Worm (Caenorhabditis elegans) whole organism, early embryonic: Measurements from ENCODE around the gene str-85.

Experiments used
- B0310.2 ChIP-seq: sonication (generic microtip); optimal IDR thresholded peaks from 2 replicates; lab custom pipeline; 2016; ENCODE audit warnings: mild to moderate bottlenecking, missing genetic modification characterization, missing compliant biosample characterization
- F13C5.2 ChIP-seq: sonication (generic microtip); optimal IDR thresholded peaks from 2 replicates; lab custom pipeline; 2017; ENCODE audit warnings: mild to moderate bottlenecking, missing genetic modification characterization, inconsistent platforms, missing compliant biosample characterization
- aly-1 ChIP-seq: sonication (generic microtip); optimal IDR thresholded peaks from 2 replicates; lab custom pipeline; 2016; ENCODE audit warnings: missing genetic modification characterization, missing compliant biosample characterization
- ama-1 ChIP-seq: fragments of 150-350 bp; optimal IDR thresholded peaks from 2 replicates; lab custom pipeline; 2014
- ceh-13 ChIP-seq: fragments of 200-800 bp; sonication (Bioruptor generic); optimal IDR thresholded peaks from 2 replicates; lab custom pipeline; 2018; ENCODE audit warnings: mild to moderate bottlenecking, missing genetic modification characterization, missing compliant biosample characterization
- ceh-36 ChIP-seq: sonication (generic microtip); optimal IDR thresholded peaks from 2 replicates; lab custom pipeline; 2016; ENCODE audit warnings: missing genetic modification characterization, inconsistent platforms, missing compliant biosample characterization
- ets-7 ChIP-seq: sonication (generic microtip); optimal IDR thresholded peaks from 2 replicates; lab custom pipeline; 2016; ENCODE audit warnings: missing genotype, missing genetic modification characterization, missing compliant biosample characterization
- flt-1 ChIP-seq: fragments of 200-800 bp; sonication (Bioruptor generic); IDR thresholded peaks from 2 replicates; pipeline ENCODE4 v1.3.6; 2022; ENCODE audit warnings: missing genetic modification characterization, missing compliant biosample characterization
- hmbx-1 ChIP-seq: sonication (generic microtip); optimal IDR thresholded peaks from 2 replicates; lab custom pipeline; 2016; ENCODE audit warnings: mild to moderate bottlenecking, missing genetic modification characterization, missing compliant biosample characterization
- hmg-4 ChIP-seq: fragments of 200-800 bp; sonication (Bioruptor generic); optimal IDR thresholded peaks from 2 replicates; lab custom pipeline; 2018; ENCODE audit warnings: mild to moderate bottlenecking, missing genetic modification characterization, missing compliant biosample characterization
- hnd-1 ChIP-seq: sonication (generic microtip); optimal IDR thresholded peaks from 2 replicates; lab custom pipeline; 2016; ENCODE audit warnings: missing genetic modification characterization, missing compliant biosample characterization
- pes-1 ChIP-seq: fragments of 200-800 bp; sonication (Bioruptor generic); IDR thresholded peaks from 2 replicates; pipeline ENCODE4 v1.3.6; 2022; ENCODE audit warnings: missing genetic modification reagents, missing genetic modification characterization, missing compliant biosample characterization
- scrt-1 ChIP-seq: fragments of 200-800 bp; sonication (Bioruptor generic); IDR thresholded peaks from 2 replicates; pipeline ENCODE4 v1.3.6; 2022; ENCODE audit warnings: missing genetic modification characterization, missing compliant biosample characterization
- sea-1 ChIP-seq: fragments of 200-800 bp; sonication (Bioruptor generic); conservative IDR thresholded peaks from 2 replicates; pipeline ENCODE4 v1.3.6; 2022; ENCODE audit warnings: missing genetic modification characterization, missing compliant biosample characterization
- tbx-11 ChIP-seq: fragments of 200-800 bp; sonication (Bioruptor generic); IDR thresholded peaks from 2 replicates; pipeline ENCODE4 v1.3.6; 2022; ENCODE audit warnings: missing genetic modification characterization, missing compliant biosample characterization
- tbx-37 ChIP-seq: fragments of 200-800 bp; sonication (Bioruptor generic); conservative IDR thresholded peaks from 2 replicates; pipeline ENCODE4 v1.3.6; 2022; ENCODE audit warnings: missing genetic modification reagents, missing genetic modification characterization, missing compliant biosample characterization
- tra-4 ChIP-seq: sonication (generic microtip); optimal IDR thresholded peaks from 2 replicates; lab custom pipeline; 2017; ENCODE audit warnings: missing genetic modification characterization, missing compliant biosample characterization

str-85 gene

ce11 chrV:8991679-8992078 lies 6.0 kb upstream of the str-85 start, which contains the start of gene F59E11.6:
TSS of gene F59E11.6 (plus strand) at chrV:8991789.
- TF ChIP-seq ets-7 (tag; lab: Kevin White, UChicago), result no peak
- TF ChIP-seq tra-4 (tag; lab: Kevin White, UChicago), result no peak
- no peak for TF ChIP-seq sea-1
- no peak for TF ChIP-seq hmbx-1
- TF ChIP-seq ama-1 (lab: Kevin White, UChicago), result no peak
- no peak for TF ChIP-seq aly-1 (tag; lab: Kevin White, UChicago)
- TF ChIP-seq ceh-36 (tag; lab: Kevin White, UChicago), result no peak
- no peak for TF ChIP-seq hmg-4 (GFP tag; lab: Kevin White, UChicago)
- TF ChIP-seq flt-1 (GFP tag; lab: Robert Waterston, UW), result no peak
- TF ChIP-seq ceh-13, result no peak
- no peak for TF ChIP-seq pes-1 (GFP tag; lab: Robert Waterston, UW)
- TF ChIP-seq B0310.2 (tag; lab: Kevin White, UChicago), result no peak

DNA sequence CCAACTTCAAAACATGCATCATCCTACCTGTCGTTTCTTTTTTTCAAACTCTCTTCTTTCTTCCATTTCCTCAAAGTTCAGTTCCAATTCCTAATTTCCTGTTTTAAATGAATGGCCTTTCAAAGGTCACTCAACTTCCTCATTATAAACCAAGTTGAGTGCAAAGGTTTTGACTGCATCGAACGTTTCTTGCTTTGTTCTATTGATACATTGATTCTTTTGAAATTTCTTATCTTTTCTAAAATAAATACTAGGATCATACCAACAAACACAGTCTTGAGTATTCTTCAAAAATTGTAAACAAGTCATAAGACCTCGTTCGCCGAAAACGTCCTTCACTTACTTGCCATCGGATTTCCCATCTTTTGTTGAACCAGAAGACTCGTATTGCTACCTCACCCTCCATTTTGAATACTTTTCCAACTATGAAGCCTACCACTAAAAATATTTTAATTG lies 4.6 kb upstream of the str-85 start, which contains the start of gene F59E11.7:
TSS of gene F59E11.7 (plus strand) at position 51 of the 456 bp plus-strand sequence.
- TF ChIP-seq pes-1 (GFP tag; lab: Robert Waterston, UW) (no peak), hnd-1 (no peak), scrt-1 (GFP tag; lab: Robert Waterston, UW) (no peak), tra-4 (tag; lab: Kevin White, UChicago) (no peak), ets-7 (tag; lab: Kevin White, UChicago) (no peak), ceh-36 (tag; lab: Kevin White, UChicago) (no peak), B0310.2 (tag; lab: Kevin White, UChicago) (no peak), ceh-13 (no peak), flt-1 (GFP tag; lab: Robert Waterston, UW) (no peak), ama-1 (lab: Kevin White, UChicago) (no peak), F13C5.2 (no peak)

DNA sequence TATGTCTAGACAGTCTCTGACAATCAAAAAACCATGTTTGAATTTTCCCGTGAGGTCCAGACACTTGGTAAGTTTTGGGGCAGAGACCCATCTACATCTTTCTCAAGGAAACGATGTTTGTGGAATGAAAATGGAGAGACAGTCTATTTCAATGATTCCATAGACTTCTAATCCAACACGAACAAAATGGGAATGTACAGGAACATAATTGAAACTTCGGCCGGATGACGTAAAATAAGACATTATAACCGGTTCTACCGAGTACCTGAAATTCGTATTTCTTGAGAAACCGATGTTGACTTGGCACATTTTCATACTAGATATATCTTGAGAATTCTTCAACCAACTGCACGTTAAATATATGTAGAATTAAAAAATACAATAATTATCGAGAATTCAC lies 2.5 kb upstream of the str-85 start, which contains the start of gene str-87:
TSS of gene str-87 (minus strand) at position 101 of the 400 bp plus-strand sequence.
- TF ChIP-seq hmbx-1 (no peak), ceh-13 (no peak), F13C5.2 (no peak), hnd-1 (no peak), scrt-1 (GFP tag; lab: Robert Waterston, UW) (no peak), hmg-4 (GFP tag; lab: Kevin White, UChicago) (no peak), B0310.2 (tag; lab: Kevin White, UChicago) (no peak), aly-1 (tag; lab: Kevin White, UChicago) (no peak), pes-1 (GFP tag; lab: Robert Waterston, UW) (no peak)

DNA sequence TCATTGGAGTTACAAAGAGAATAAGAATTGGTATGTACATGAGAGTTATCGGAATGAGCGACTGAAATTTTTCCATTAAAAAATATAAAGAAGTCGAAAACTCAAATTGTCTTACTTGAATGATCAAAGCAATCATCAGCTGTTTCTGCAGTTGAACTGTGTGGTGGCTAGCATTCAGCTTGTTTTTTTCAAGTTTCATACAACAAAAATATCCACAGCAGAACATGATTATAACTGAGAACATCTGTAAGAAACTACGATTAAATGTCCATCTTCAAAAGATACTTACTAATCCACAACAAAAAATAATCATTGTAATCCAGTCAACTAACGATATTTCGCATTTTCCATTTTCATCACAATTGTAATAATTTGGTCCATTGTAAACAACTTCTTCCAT lies 857 bp downstream of the str-85 start:
- TF ChIP-seq tra-4 (tag; lab: Kevin White, UChicago) (no peak), sea-1 (no peak), scrt-1 (GFP tag; lab: Robert Waterston, UW) (no peak)

DNA sequence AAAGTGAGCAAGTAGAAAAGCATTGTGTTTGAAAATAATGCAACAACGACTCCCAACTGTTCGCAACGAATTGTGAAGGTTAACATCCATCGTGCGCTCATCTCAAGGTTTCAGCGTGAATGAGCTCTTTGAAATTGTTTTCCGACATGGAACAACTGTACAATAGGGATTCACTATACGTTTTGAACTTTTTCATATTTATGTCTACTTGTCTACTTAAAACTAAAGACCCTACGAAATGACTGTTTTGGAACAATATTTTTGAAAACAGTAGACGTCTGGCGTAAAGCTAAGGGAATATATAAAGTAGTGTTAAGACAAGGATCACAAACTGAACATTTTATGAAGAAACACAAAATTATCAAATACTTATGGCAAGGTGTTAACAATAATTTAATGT lies 2.0 kb downstream of the str-85 start, which contains the start of gene str-86:
TSS of gene str-86 (minus strand) at position 101 of the 400 bp plus-strand sequence.
- TF ChIP-seq ama-1 (lab: Kevin White, UChicago) (no peak), tbx-37 (GFP tag; lab: Robert Waterston, UW) (no peak), ceh-36 (tag; lab: Kevin White, UChicago) (no peak), hmbx-1 (no peak)

DNA sequence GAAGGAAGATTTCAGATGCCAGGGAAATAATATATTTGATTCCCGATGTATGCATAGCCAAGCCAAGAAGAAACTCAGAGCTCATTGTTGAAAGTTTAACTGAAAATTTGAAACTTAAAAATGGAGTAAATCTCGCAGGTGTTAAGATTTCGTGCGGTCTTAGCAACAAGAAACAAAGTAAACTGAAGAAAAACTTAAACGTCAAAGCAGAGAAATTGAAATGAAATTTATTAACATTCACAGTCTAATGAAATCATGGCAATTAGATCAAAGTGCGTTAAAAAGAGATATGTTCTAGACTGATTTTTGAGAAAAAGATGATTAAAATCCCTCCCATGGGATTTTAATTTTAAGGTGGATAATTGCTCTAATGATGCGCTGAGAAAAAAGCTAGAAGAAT lies 4.8 kb downstream of the str-85 start, which contains the start of gene str-84:
TSS of gene str-84 (minus strand) at position 101 of the 400 bp plus-strand sequence.
- TF ChIP-seq tbx-11, result no peak
- no peak for TF ChIP-seq ama-1 (lab: Kevin White, UChicago)
- no peak for TF ChIP-seq scrt-1 (GFP tag; lab: Robert Waterston, UW)
- TF ChIP-seq sea-1, result no peak
- TF ChIP-seq hnd-1, result no peak
- no peak for TF ChIP-seq B0310.2 (tag; lab: Kevin White, UChicago)
- TF ChIP-seq hmbx-1, result no peak
- TF ChIP-seq F13C5.2, result no peak
- no peak for TF ChIP-seq hmg-4 (GFP tag; lab: Kevin White, UChicago)
- TF ChIP-seq aly-1 (tag; lab: Kevin White, UChicago), result no peak
- TF ChIP-seq ets-7 (tag; lab: Kevin White, UChicago), result no peak
- TF ChIP-seq ceh-13, result no peak
- no peak for TF ChIP-seq flt-1 (GFP tag; lab: Robert Waterston, UW)
- no peak for TF ChIP-seq pes-1 (GFP tag; lab: Robert Waterston, UW)
- TF ChIP-seq ceh-36 (tag; lab: Kevin White, UChicago), result no peak
- TF ChIP-seq tra-4 (tag; lab: Kevin White, UChicago), result no peak

- TF ChIP-seq hnd-1 (no peak), tbx-11 (no peak), pes-1 (GFP tag; lab: Robert Waterston, UW) (no peak), ceh-36 (tag; lab: Kevin White, UChicago) (no peak), tra-4 (tag; lab: Kevin White, UChicago) (no peak), ama-1 (lab: Kevin White, UChicago) (no peak), hmg-4 (GFP tag; lab: Kevin White, UChicago) (no peak), F13C5.2 (no peak)
Observed at ce11 chrV:8977895-8978294, 7.7 kb downstream of the str-85 start.

ce11 chrV:8974889-8975422 lies 10.7 kb downstream of the str-85 start, which contains the start of gene nhr-143:
TSS of gene nhr-143 (minus strand) at chrV:8974939.
- TF ChIP-seq scrt-1 (GFP tag; lab: Robert Waterston, UW) (no peak), ceh-13 (no peak)
